Worm (Caenorhabditis elegans) whole organism, L4/young adult: Measurements from ENCODE around the gene sre-18.

Source experiments
- W03F9.2 ChIP-seq: fragments of 150-350 bp; optimal IDR thresholded peaks from 2 replicates; lab custom pipeline; 2014; ENCODE audit warnings: missing biosample characterization, missing genetic modification characterization
- dao-5 ChIP-seq: sonication (generic microtip); optimal IDR thresholded peaks from 2 replicates; lab custom pipeline; 2016; ENCODE audit warnings: missing genotype, missing genetic modification characterization, moderate library complexity, missing compliant biosample characterization
- him-1 ChIP-seq: sonication (generic microtip); optimal IDR thresholded peaks from 2 replicates; lab custom pipeline; 2016; ENCODE audit warnings: missing genotype, missing genetic modification reagents, missing genetic modification characterization, missing compliant biosample characterization

The sre-18 gene

ce11 chrIV:12236011-12236410 lies 6.4 kb upstream of the sre-18 start, which contains the start of gene sre-16:
Gene sre-16 (minus strand): TSS chrIV:12236111.
- TF ChIP-seq him-1 (tag; lab: Kevin White, UChicago) (no peak), dao-5 (no peak), W03F9.2 (tag; lab: Kevin White, UChicago) (no peak)

DNA sequence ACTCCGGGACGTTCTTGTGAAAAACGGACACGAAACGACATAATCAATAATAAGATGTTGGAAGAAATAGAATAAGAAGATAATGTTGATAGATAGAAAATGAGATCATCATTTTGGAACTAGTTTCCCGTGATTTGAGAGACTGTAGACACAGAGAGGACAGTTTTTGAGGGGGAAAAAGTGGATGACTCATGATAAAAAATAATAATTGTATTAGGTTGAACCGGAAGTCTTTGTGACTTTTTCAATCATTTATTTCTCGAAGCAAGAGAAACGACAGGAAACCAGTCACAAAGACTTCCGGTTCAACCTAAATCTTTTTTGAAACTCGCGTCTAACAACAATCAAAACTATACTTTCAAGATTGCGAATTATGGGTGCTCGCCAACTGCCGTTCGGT lies 2.6 kb downstream of the sre-18 start, which contains the start of gene mlt-3:
TSS of gene mlt-3 (minus strand) at position 101 of the 400 bp plus-strand sequence.
- no peak for TF ChIP-seq dao-5
- no peak for TF ChIP-seq him-1 (tag; lab: Kevin White, UChicago)

DNA sequence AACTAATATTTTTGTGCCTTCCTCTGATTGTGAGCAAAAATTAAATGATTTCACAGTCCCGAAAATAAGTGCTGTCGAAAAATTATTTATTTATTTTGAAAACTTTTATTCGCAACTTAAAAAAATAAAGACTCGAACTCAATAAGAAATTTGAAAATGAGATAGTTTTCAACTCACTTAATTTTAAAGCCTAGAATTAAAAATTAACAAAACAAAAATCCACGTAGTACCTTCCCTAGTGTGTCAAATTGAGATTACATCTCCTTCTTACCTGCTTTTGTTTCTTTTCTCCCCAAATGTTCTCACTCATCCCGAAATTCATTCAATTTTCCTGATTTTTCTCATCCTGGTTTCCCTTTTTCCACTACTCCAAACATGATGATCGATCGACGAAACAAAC lies 10.3 kb downstream of the sre-18 start, which contains the start of gene F35G2.5:
TSS of gene F35G2.5 (plus strand) at position 301 of the 400 bp plus-strand sequence.
- no peak for TF ChIP-seq dao-5
- TF ChIP-seq him-1 (tag; lab: Kevin White, UChicago), result no peak
- no peak for TF ChIP-seq W03F9.2 (tag; lab: Kevin White, UChicago)

- no peak for TF ChIP-seq W03F9.2 (tag; lab: Kevin White, UChicago)
- TF ChIP-seq dao-5, result no peak
- no peak for TF ChIP-seq him-1 (tag; lab: Kevin White, UChicago)
Measured at ce11 chrIV:12218253-12218652, 11.3 kb downstream of the sre-18 start.

DNA sequence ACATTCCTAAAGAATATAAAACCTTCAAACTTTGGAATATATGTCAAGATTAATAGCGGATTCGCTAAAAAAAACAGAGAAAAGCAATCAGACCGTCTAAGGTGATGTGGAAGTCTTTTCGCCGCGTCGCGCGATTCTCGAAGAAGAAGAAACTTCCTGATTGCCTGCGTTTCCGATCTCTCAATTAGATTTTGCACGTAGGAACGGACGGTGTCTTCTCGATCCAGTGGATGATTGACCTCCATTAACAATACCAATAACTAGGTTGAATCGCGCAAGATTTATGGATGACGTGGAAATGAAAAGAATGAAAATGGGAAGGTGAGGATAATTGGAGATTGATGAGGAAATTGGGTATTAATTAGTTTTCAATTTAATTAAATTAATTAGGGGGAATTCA lies 12.4 kb downstream of the sre-18 start:
- TF ChIP-seq W03F9.2 (tag; lab: Kevin White, UChicago) (no peak), him-1 (tag; lab: Kevin White, UChicago) (no peak), dao-5 (no peak)

- TF ChIP-seq dao-5, result no peak
- TF ChIP-seq him-1 (tag; lab: Kevin White, UChicago), result no peak
- no peak for TF ChIP-seq W03F9.2 (tag; lab: Kevin White, UChicago)
Measured at ce11 chrIV:12215762-12216295, 13.8 kb downstream of the sre-18 start, which contains the start of gene phy-2. Gene phy-2 (minus strand): TSS chrIV:12215987.

DNA sequence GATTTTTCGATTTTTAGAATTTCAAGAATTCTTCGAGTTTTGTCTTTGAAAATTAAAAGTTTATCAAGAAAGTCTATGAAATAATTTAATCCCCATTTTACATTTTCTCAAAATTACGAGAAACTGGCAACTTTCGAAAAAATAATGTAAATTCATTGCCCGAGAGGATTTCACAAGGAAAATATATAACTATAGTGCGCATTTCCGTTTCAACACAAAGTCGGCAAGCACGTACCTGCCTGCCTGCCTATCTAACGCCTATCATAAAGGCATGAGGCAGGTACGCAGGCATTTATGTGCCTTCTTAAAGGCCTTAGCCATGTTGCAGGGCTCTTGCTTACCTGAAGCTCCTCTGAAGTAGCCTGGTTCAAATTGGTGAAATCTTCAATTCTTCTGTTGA lies 16.8 kb downstream of the sre-18 start:
- TF ChIP-seq W03F9.2 (tag; lab: Kevin White, UChicago), result no peak

ce11 chrIV:12211292-12211691 lies 18.3 kb downstream of the sre-18 start:
- TF ChIP-seq dao-5, result no peak
- TF ChIP-seq W03F9.2 (tag; lab: Kevin White, UChicago), result no peak
- no peak for TF ChIP-seq him-1 (tag; lab: Kevin White, UChicago)

ce11 chrIV:12208984-12209676 lies 20.4 kb downstream of the sre-18 start, which contains the start of the genes marb-1 and F35G2.3:
Gene marb-1 (minus strand): TSS chrIV:12209010.
Gene F35G2.3 (plus strand): TSS chrIV:12209626.
- no peak for TF ChIP-seq W03F9.2 (tag; lab: Kevin White, UChicago)
- no peak for TF ChIP-seq dao-5
- no peak for TF ChIP-seq him-1 (tag; lab: Kevin White, UChicago)

DNA sequence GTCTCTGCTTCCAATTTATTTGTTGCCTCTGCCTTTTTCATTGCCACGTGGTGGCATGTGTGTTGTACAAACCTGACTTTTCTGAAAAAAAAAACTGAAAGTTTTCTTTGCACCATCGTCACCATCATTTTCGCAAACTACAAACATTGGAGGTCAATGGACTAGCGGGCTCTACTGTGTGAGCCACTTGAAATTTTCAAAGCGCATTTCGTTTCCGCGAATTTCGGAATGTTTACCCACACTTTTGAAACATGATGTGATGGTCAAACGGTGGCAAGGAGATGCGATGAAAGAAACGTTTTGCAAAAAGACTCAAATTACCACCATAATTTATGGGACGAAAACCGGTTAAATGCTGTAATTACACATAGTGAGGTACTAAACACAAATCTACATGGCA lies 21.7 kb downstream of the sre-18 start:
- TF ChIP-seq W03F9.2 (tag; lab: Kevin White, UChicago) (no peak), him-1 (tag; lab: Kevin White, UChicago) (no peak), dao-5 (no peak)

- no peak for TF ChIP-seq him-1 (tag; lab: Kevin White, UChicago)
- no peak for TF ChIP-seq W03F9.2 (tag; lab: Kevin White, UChicago)
- TF ChIP-seq dao-5, result no peak
Measured at ce11 chrIV:12207454-12207853, 22.1 kb downstream of the sre-18 start.

ce11 chrIV:12203968-12204367 lies 25.6 kb downstream of the sre-18 start:
- no peak for TF ChIP-seq him-1 (tag; lab: Kevin White, UChicago)
- no peak for TF ChIP-seq dao-5
- no peak for TF ChIP-seq W03F9.2 (tag; lab: Kevin White, UChicago)

DNA sequence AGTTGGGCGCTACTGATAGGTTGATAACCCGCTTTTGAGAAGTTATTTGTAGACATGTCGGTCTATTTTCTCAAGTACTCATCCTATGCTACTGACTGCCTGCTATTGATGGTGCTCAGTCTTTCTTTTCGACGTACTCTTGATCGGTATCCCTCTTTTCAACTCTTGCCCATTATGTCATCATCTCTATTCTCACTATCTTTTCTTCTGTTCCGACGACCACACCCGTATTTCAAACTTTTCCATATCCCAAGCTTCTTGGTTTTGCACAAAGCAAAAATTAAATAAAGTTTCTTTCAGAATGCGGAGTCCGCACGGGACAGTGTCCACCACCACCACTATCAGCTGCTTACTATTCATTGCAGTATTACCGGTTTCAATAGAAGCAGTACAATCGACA lies 26.6 kb downstream of the sre-18 start, which contains the start of gene F35G2.1:
TSS of gene F35G2.1 (plus strand) at position 301 of the 400 bp plus-strand sequence.
- TF ChIP-seq him-1 (tag; lab: Kevin White, UChicago), result no peak
- no peak for TF ChIP-seq dao-5
- TF ChIP-seq W03F9.2 (tag; lab: Kevin White, UChicago), result no peak

- no peak for TF ChIP-seq dao-5
- TF ChIP-seq him-1 (tag; lab: Kevin White, UChicago), result no peak
- no peak for TF ChIP-seq W03F9.2 (tag; lab: Kevin White, UChicago)
Measured at ce11 chrIV:12202000-12202399, 27.6 kb downstream of the sre-18 start.
